Fruit fly (Drosophila melanogaster) whole organism, embryonic: ENCODE data around the gene cni.
A peak's percentile ranks its signal among the peaks of the same experiment; 100 is the strongest.

Source experiments
- Atf-2 ChIP-seq: fragments of 200-800 bp; sonication (Bioruptor generic); optimal IDR thresholded peaks from 2 replicates; lab custom pipeline; 2016; ENCODE audit warnings: missing biosample characterization, missing genetic modification characterization
- CG11093 ChIP-seq: fragments of 200-800 bp; sonication (Bioruptor generic); IDR thresholded peaks from 3 replicates; pipeline ENCODE4 v1.3.6; 2022; ENCODE audit warnings: missing biosample characterization, missing genetic modification characterization
- CG11696 ChIP-seq: fragments of 200-800 bp; sonication (Bioruptor generic); IDR thresholded peaks from 2 replicates; pipeline ENCODE4 v1.3.6; 2022; ENCODE audit warnings: missing biosample characterization, missing genetic modification characterization
- CG13624 ChIP-seq: fragments of 200-800 bp; sonication (Bioruptor generic); optimal IDR thresholded peaks from 2 replicates; lab custom pipeline; 2016; ENCODE audit warnings: missing biosample characterization, missing genetic modification characterization
- CG14014 ChIP-seq: fragments of 200-800 bp; sonication (Bioruptor generic); IDR thresholded peaks from 2 replicates; pipeline ENCODE4 v1.3.6; 2022; ENCODE audit warnings: missing biosample characterization, missing genetic modification characterization
- CG15073 ChIP-seq: fragments of 200-800 bp; sonication (Bioruptor generic); optimal IDR thresholded peaks from 2 replicates; lab custom pipeline; 2016; ENCODE audit warnings: missing biosample characterization, missing genetic modification characterization
- CG15479 ChIP-seq: fragments of 200-800 bp; sonication (Bioruptor generic); optimal IDR thresholded peaks from 3 replicates; lab custom pipeline; 2019; ENCODE audit warnings: missing biosample characterization, mild to moderate bottlenecking, missing genetic modification characterization, moderate library complexity
- CG16779 ChIP-seq: fragments of 200-800 bp; sonication (Bioruptor generic); IDR thresholded peaks from 2 replicates; pipeline ENCODE4 v1.3.6; 2022; ENCODE audit warnings: missing biosample characterization, missing genetic modification characterization
- CG16863 ChIP-seq: fragments of 200-800 bp; sonication (Bioruptor generic); optimal IDR thresholded peaks from 3 replicates; lab custom pipeline; 2016; ENCODE audit warnings: missing biosample characterization, missing genetic modification characterization
- CG18599 ChIP-seq: fragments of 200-800 bp; sonication (Bioruptor generic); optimal IDR thresholded peaks from 3 replicates; lab custom pipeline; 2017; ENCODE audit warnings: missing biosample characterization, missing genetic modification characterization, mild to moderate bottlenecking, moderate library complexity, missing genetic modification reagents
- CG2120 ChIP-seq: fragments of 200-800 bp; sonication (Bioruptor generic); optimal IDR thresholded peaks from 3 replicates; lab custom pipeline; 2016; ENCODE audit warnings: missing biosample characterization, missing genetic modification characterization
- CG30403 ChIP-seq: fragments of 200-800 bp; sonication (Bioruptor generic); optimal IDR thresholded peaks from 3 replicates; lab custom pipeline; 2016; ENCODE audit warnings: missing biosample characterization, missing genetic modification characterization
- CG34422 ChIP-seq: fragments of 200-800 bp; sonication (Bioruptor generic); IDR thresholded peaks from 3 replicates; pipeline ENCODE4 v1.3.6; 2022; ENCODE audit warnings: missing biosample characterization, missing genetic modification characterization
- CG43689 ChIP-seq: fragments of 200-800 bp; sonication (Bioruptor generic); IDR thresholded peaks from 2 replicates; pipeline ENCODE4 v1.3.6; 2022; ENCODE audit warnings: missing biosample characterization, missing genetic modification characterization
- CG5953 ChIP-seq: fragments of 200-800 bp; sonication (Bioruptor generic); IDR thresholded peaks from 2 replicates; pipeline ENCODE4 v1.3.6; 2022; ENCODE audit warnings: missing biosample characterization, missing genetic modification characterization
- CG7556 ChIP-seq: fragments of 200-800 bp; sonication (Bioruptor generic); optimal IDR thresholded peaks from 2 replicates; lab custom pipeline; 2017; ENCODE audit warnings: missing biosample characterization, mild to moderate bottlenecking, missing genetic modification characterization
- CG7963 ChIP-seq: fragments of 200-800 bp; sonication (Bioruptor generic); IDR thresholded peaks from 3 replicates; pipeline ENCODE4 v1.3.6; 2022; ENCODE audit warnings: missing biosample characterization, missing genetic modification characterization; ENCODE audit not compliant: partially characterized antibody
- CG8478 ChIP-seq: fragments of >200 bp; optimal IDR thresholded peaks from 2 replicates; lab custom pipeline; 2018
- CG9727 ChIP-seq: fragments of 200-800 bp; sonication (Bioruptor generic); optimal IDR thresholded peaks from 3 replicates; lab custom pipeline; 2017; ENCODE audit warnings: missing biosample characterization, mild to moderate bottlenecking, missing genetic modification characterization
- CG9797 ChIP-seq: fragments of 200-800 bp; sonication (Bioruptor generic); optimal IDR thresholded peaks from 3 replicates; lab custom pipeline; 2018; ENCODE audit warnings: missing biosample characterization, mild to moderate bottlenecking, missing genetic modification characterization
- CG9932 ChIP-seq: fragments of 200-800 bp; sonication (Bioruptor generic); IDR thresholded peaks from 2 replicates; pipeline ENCODE4 v1.3.6; 2022; ENCODE audit warnings: missing biosample characterization, missing genetic modification characterization
- Camta ChIP-seq: fragments of 200-800 bp; sonication (Bioruptor generic); optimal IDR thresholded peaks from 2 replicates; lab custom pipeline; 2016; ENCODE audit warnings: missing biosample characterization, missing genetic modification characterization
- D ChIP-seq, 2 experiments: fragments of 200-800 bp in 1 of 2; fragments of >200 bp in 1 of 2; sonication (Bioruptor generic) in 1 of 2; optimal IDR thresholded peaks; 2 replicates in 1 of 2; 3 replicates in 1 of 2; lab custom pipeline; 2017; ENCODE audit warnings: mild to moderate bottlenecking in 1 of 2, missing biosample characterization in 1 of 2, missing genetic modification characterization in 1 of 2, missing genetic modification reagents in 1 of 2
- Deaf1 ChIP-seq: fragments of 200-800 bp; optimal IDR thresholded peaks from 3 replicates; lab custom pipeline; 2019; ENCODE audit warnings: missing biosample characterization, mild to moderate bottlenecking, missing genetic modification characterization, moderate library complexity
- Hmx ChIP-seq: fragments of 200-800 bp; sonication (Bioruptor generic); optimal IDR thresholded peaks from 2 replicates; lab custom pipeline; 2016; ENCODE audit warnings: missing biosample characterization, missing genetic modification characterization
- Lhr ChIP-seq: fragments of 200-800 bp; sonication (Bioruptor generic); optimal IDR thresholded peaks from 3 replicates; lab custom pipeline; 2017; ENCODE audit warnings: mild to moderate bottlenecking, missing biosample characterization, missing genetic modification reagents, missing genetic modification characterization
- Med ChIP-seq: fragments of 200-800 bp; sonication (Bioruptor generic); peaks from one replicate; lab custom pipeline; 2016; ENCODE audit warnings: missing biosample characterization, missing genetic modification characterization, mild to moderate bottlenecking, inconsistent platforms, moderate library complexity
- Nf-YC ChIP-seq: fragments of 200-800 bp; optimal IDR thresholded peaks from 3 replicates; lab custom pipeline; 2019; ENCODE audit warnings: missing biosample characterization, mild to moderate bottlenecking, missing genetic modification characterization, moderate library complexity
- Oli ChIP-seq: fragments of 200-800 bp; sonication (Bioruptor generic); optimal IDR thresholded peaks from 2 replicates; lab custom pipeline; 2018; ENCODE audit warnings: missing biosample characterization, mild to moderate bottlenecking, missing genetic modification characterization, moderate library complexity
- Rx ChIP-seq: fragments of 200-800 bp; sonication (Bioruptor generic); IDR thresholded peaks from 2 replicates; pipeline ENCODE4 v1.3.6; 2022; ENCODE audit warnings: missing biosample characterization, missing genetic modification characterization
- Sin3A ChIP-seq: fragments of >200 bp; optimal IDR thresholded peaks from 2 replicates; lab custom pipeline; 2018
- Six4 ChIP-seq: fragments of 200-800 bp; sonication (Bioruptor generic); optimal IDR thresholded peaks from 2 replicates; lab custom pipeline; 2016; ENCODE audit warnings: missing biosample characterization, missing genetic modification characterization
- crc ChIP-seq: fragments of 200-800 bp; sonication (Bioruptor generic); optimal IDR thresholded peaks from 2 replicates; lab custom pipeline; 2016; ENCODE audit warnings: missing biosample characterization, missing genetic modification characterization
- crol ChIP-seq: fragments of 200-800 bp; sonication (Bioruptor generic); IDR thresholded peaks from 2 replicates; pipeline ENCODE4 v1.3.6; 2022; ENCODE audit warnings: missing biosample characterization, missing genetic modification characterization
- dati ChIP-seq: fragments of 200-800 bp; sonication (Bioruptor generic); IDR thresholded peaks from 2 replicates; pipeline ENCODE4 v1.3.6; 2022; ENCODE audit warnings: missing biosample characterization, missing genetic modification characterization
- dpn ChIP-seq, 2 experiments: fragments of 200-800 bp; sonication (Bioruptor generic); optimal IDR thresholded peaks; 3 replicates each; lab custom pipeline; 2016; ENCODE audit warnings: missing biosample characterization in 2 of 2, missing genetic modification characterization in 2 of 2
- ems ChIP-seq: fragments of 200-800 bp; sonication (Bioruptor generic); optimal IDR thresholded peaks from 3 replicates; lab custom pipeline; 2016; ENCODE audit warnings: missing biosample characterization, missing genetic modification characterization
- grn ChIP-seq: fragments of 200-800 bp; sonication (Bioruptor generic); optimal IDR thresholded peaks from 3 replicates; lab custom pipeline; 2017; ENCODE audit warnings: missing biosample characterization, missing genetic modification characterization
- gro ChIP-seq: fragments of 200-800 bp; sonication (Bioruptor generic); optimal IDR thresholded peaks from 2 replicates; lab custom pipeline; 2016; ENCODE audit warnings: missing biosample characterization, missing genetic modification characterization
- gsb ChIP-seq: fragments of 200-800 bp; sonication (Bioruptor generic); IDR thresholded peaks from 2 replicates; pipeline ENCODE4 v1.3.6; 2022; ENCODE audit warnings: missing biosample characterization, missing genetic modification characterization
- hb ChIP-seq: fragments of 200-800 bp; sonication (Bioruptor generic); IDR thresholded peaks from 3 replicates; pipeline ENCODE4 v1.3.6; 2022; ENCODE audit warnings: missing biosample characterization, missing genetic modification characterization; ENCODE audit not compliant: partially characterized antibody
- her ChIP-seq: fragments of 200-800 bp; sonication (Bioruptor generic); optimal IDR thresholded peaks from 2 replicates; lab custom pipeline; 2016; ENCODE audit warnings: missing biosample characterization, missing genetic modification characterization
- jing ChIP-seq: fragments of 200-800 bp; sonication (Bioruptor generic); optimal IDR thresholded peaks from 2 replicates; lab custom pipeline; 2018; ENCODE audit warnings: missing biosample characterization, mild to moderate bottlenecking, missing genetic modification characterization
- lab ChIP-seq: fragments of 200-800 bp; sonication (Bioruptor generic); optimal IDR thresholded peaks from 3 replicates; lab custom pipeline; 2017; ENCODE audit warnings: missing biosample characterization, missing genetic modification characterization, mild to moderate bottlenecking, moderate library complexity, missing genetic modification reagents
- mld ChIP-seq: fragments of 200-800 bp; sonication (Bioruptor generic); IDR thresholded peaks from 3 replicates; pipeline ENCODE4 v1.3.6; 2022; ENCODE audit warnings: missing biosample characterization, missing genetic modification characterization; ENCODE audit not compliant: partially characterized antibody
- nom ChIP-seq: fragments of 200-800 bp; sonication (Bioruptor generic); optimal IDR thresholded peaks from 2 replicates; lab custom pipeline; 2017; ENCODE audit warnings: missing biosample characterization, missing genetic modification characterization, mild to moderate bottlenecking, moderate library complexity, missing genetic modification reagents
- pfk ChIP-seq: fragments of 200-800 bp; sonication (Bioruptor generic); optimal IDR thresholded peaks from 2 replicates; lab custom pipeline; 2018; ENCODE audit warnings: missing biosample characterization, mild to moderate bottlenecking, missing genetic modification characterization, moderate library complexity
- run ChIP-seq: fragments of 200-800 bp; sonication (Bioruptor generic); optimal IDR thresholded peaks from 3 replicates; lab custom pipeline; 2018; ENCODE audit warnings: missing biosample characterization, mild to moderate bottlenecking, missing genetic modification characterization
- sd ChIP-seq: fragments of 200-800 bp; sonication (Bioruptor generic); optimal IDR thresholded peaks from 3 replicates; lab custom pipeline; 2018; ENCODE audit warnings: missing biosample characterization, mild to moderate bottlenecking, missing genetic modification characterization, moderate library complexity
- so ChIP-seq: fragments of 200-800 bp; sonication (Bioruptor generic); IDR thresholded peaks from 3 replicates; pipeline ENCODE4 v1.3.6; 2022; ENCODE audit warnings: missing biosample characterization, missing genetic modification characterization
- wdn ChIP-seq: fragments of 200-800 bp; sonication (Bioruptor generic); IDR thresholded peaks from 2 replicates; pipeline ENCODE4 v1.3.6; 2022; ENCODE audit warnings: missing biosample characterization, missing genetic modification characterization
- zfh2 ChIP-seq: fragments of 200-800 bp; sonication (Bioruptor generic); optimal IDR thresholded peaks from 2 replicates; lab custom pipeline; 2016; ENCODE audit warnings: missing biosample characterization, missing genetic modification characterization

Gene cni

dm6 chr2L:16278842-16279241 lies 31.7 kb downstream of the cni start:
- TF ChIP-seq Atf-2 (GFP tag; lab: Kevin White, UChicago) (no peak), CG7963 (GFP tag; lab: Robert Waterston, UW) (no peak), crol (peak; percentile 71), lab (GFP tag; lab: Kevin White, UChicago) (no peak), Camta (no peak), CG5953 (GFP tag; lab: Robert Waterston, UW) (0 out of 2 replicates have a peak, but pooled peaks have one; percentile 6), gsb (no peak), CG9932 (GFP tag; lab: Robert Waterston, UW) (no peak), Six4 (GFP tag; lab: Kevin White, UChicago) (no peak), nom (GFP tag; lab: Kevin White, UChicago) (no peak), Deaf1 (tag; lab: Kevin White, UChicago) (peak; percentile 18), CG30403 (GFP tag; lab: Kevin White, UChicago) (no peak), Hmx (GFP tag; lab: Kevin White, UChicago) (no peak), hb (GFP tag; lab: Robert Waterston, UW) (peak; percentile 21; the same call in 1 of the 3 replicates), gro (GFP tag; lab: Kevin White, UChicago) (no peak), Sin3A (no peak), CG14014 (GFP tag; lab: Robert Waterston, UW) (no peak), CG11696 (GFP tag; lab: Robert Waterston, UW) (no peak), D (optimal IDR thresholded peaks at IDR 0.05; lab: Kevin White, UChicago) (no peak), D (GFP tag; optimal IDR thresholded peaks at IDR 0.05; lab: Kevin White, UChicago) (no peak), zfh2 (GFP tag; lab: Kevin White, UChicago) (no peak), Rx (GFP tag; lab: Robert Waterston, UW) (no peak), dati (GFP tag; lab: Robert Waterston, UW) (no peak), CG2120 (no peak), CG18599 (GFP tag; lab: Kevin White, UChicago) (no peak), ems (GFP tag; lab: Kevin White, UChicago) (no peak), mld (no peak), her (no peak), CG11093 (GFP tag; lab: Robert Waterston, UW) (no peak), CG15073 (GFP tag; lab: Kevin White, UChicago) (no peak), CG15479 (GFP tag; lab: Kevin White, UChicago) (no peak), crc (no peak), sd (tag; lab: Kevin White, UChicago) (no peak), CG8478 (lab: Kevin White, UChicago) (no peak), pfk (GFP tag; lab: Kevin White, UChicago) (peak; percentile 27), run (tag; lab: Kevin White, UChicago) (no peak), dpn (GFP tag; optimal IDR thresholded peaks at IDR 0.05; lab: Kevin White, UChicago) (no peak), Nf-YC (tag; lab: Kevin White, UChicago) (no peak), wdn (GFP tag; lab: Robert Waterston, UW) (no peak), CG16863 (GFP tag; lab: Kevin White, UChicago) (no peak), jing (GFP tag; lab: Kevin White, UChicago) (no peak), Med (GFP tag; lab: Kevin White, UChicago) (peak; percentile 54), CG9727 (GFP tag; lab: Kevin White, UChicago) (no peak), Oli (tag; lab: Kevin White, UChicago) (no peak), CG9797 (GFP tag; lab: Kevin White, UChicago) (no peak), CG16779 (GFP tag; lab: Robert Waterston, UW) (0 out of 2 replicates have a peak, but pooled peaks have one; percentile 18), CG34422 (GFP tag; lab: Robert Waterston, UW) (no peak), CG43689 (GFP tag; lab: Robert Waterston, UW) (no peak), Lhr (no peak), CG7556 (GFP tag; lab: Kevin White, UChicago) (no peak), CG13624 (GFP tag; lab: Kevin White, UChicago) (no peak), so (GFP tag; lab: Robert Waterston, UW) (no peak), grn (GFP tag; lab: Kevin White, UChicago) (no peak)
